Comparison of ENCODE assay signal across 5 worm cellular contexts in the genomic region with DNA sequence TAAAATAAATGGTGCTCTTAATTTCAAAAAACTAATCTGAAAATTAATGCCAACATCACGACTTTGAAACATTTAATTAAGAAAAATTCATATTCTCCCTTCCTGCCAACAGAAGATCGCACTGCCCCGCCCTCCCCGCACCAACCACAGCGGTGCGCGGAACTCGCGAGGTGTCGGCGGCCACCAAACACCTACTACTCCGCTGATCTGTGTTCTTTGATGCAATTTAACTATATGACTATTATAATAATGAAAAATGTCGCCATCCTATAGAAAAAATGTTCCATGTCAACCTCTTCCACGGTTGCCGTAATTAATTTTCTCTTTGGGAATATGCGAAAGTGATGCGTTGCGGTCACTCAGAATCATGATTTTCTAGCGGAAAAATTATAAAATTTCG.
TF ChIP-seq lines count a peak whose summit lies in the region.

No protein-coding gene starts in this region.

TF ChIP-seq in whole organism, L1 larva, 84 proteins besides CTCF, POLR2A, EP300 and RAD21:
- TF ChIP-seq nhr-47 (tag; optimal IDR thresholded peaks at IDR 0.05; lab: Kevin White, UChicago), result no peak
- TF ChIP-seq snpc-4 (tag; optimal IDR thresholded peaks at IDR 0.05; lab: Kevin White, UChicago), result peak; percentile 75
- TF ChIP-seq F16B12.6 (tag; optimal IDR thresholded peaks at IDR 0.05; lab: Kevin White, UChicago), result no peak
TF ChIP-seq in whole organism, L1 larva: peak in this region for 1.

TF ChIP-seq in whole organism, L2 larva, 48 proteins besides CTCF, POLR2A, EP300 and RAD21:
- TF ChIP-seq lin-13 (GFP tag; optimal IDR thresholded peaks at IDR 0.05; lab: Kevin White, UChicago) (no peak), nhr-23 (tag; optimal IDR thresholded peaks at IDR 0.05; lab: Kevin White, UChicago) (no peak), unc-39 (tag; optimal IDR thresholded peaks at IDR 0.05; lab: Kevin White, UChicago) (no peak), snpc-4 (tag; optimal IDR thresholded peaks at IDR 0.05; lab: Kevin White, UChicago) (peak; percentile 61), nhr-11 (tag; optimal IDR thresholded peaks at IDR 0.05; lab: Kevin White, UChicago) (no peak)

TF ChIP-seq in whole organism, L3 larva, 47 proteins besides CTCF, POLR2A, EP300 and RAD21:
- TF ChIP-seq unc-39 (tag; optimal IDR thresholded peaks at IDR 0.05; lab: Kevin White, UChicago) (no peak), ama-1 (optimal IDR thresholded peaks at IDR 0.05; lab: Kevin White, UChicago) (no peak), snpc-4 (tag; optimal IDR thresholded peaks at IDR 0.05; lab: Kevin White, UChicago) (peak; percentile 53), R02D3.7 (tag; optimal IDR thresholded peaks at IDR 0.05; lab: Kevin White, UChicago) (no peak), pqm-1 (tag; optimal IDR thresholded peaks at IDR 0.05; lab: Kevin White, UChicago) (no peak)

TF ChIP-seq in whole organism, L4 larva, 104 proteins besides CTCF, POLR2A, EP300 and RAD21:
- TF ChIP-seq snpc-4 (tag; optimal IDR thresholded peaks at IDR 0.05; lab: Kevin White, UChicago) (peak; percentile 43), nhr-11 (tag; optimal IDR thresholded peaks at IDR 0.05; lab: Kevin White, UChicago) (no peak), snpc-1.2 (GFP tag; IDR thresholded peaks at IDR 0.05; lab: Robert Waterston, UW) (peak; percentile 40; the same call in 1 of the 2 replicates)

TF ChIP-seq in whole organism, young adult, 124 proteins besides CTCF, POLR2A, EP300 and RAD21:
- TF ChIP-seq hmg-1.2 (GFP tag; IDR thresholded peaks at IDR 0.05; lab: Robert Waterston, UW) (peak; percentile 62), tbp1 (GFP tag; optimal IDR thresholded peaks at IDR 0.05; lab: Kevin White, UChicago) (peak; percentile 43), lin-40 (tag; optimal IDR thresholded peaks at IDR 0.05; lab: Kevin White, UChicago) (no peak), snpc-4 (GFP tag; optimal IDR thresholded peaks at IDR 0.05; lab: Kevin White, UChicago) (peak; percentile 94), snpc-4 (tag; optimal IDR thresholded peaks at IDR 0.05; lab: Kevin White, UChicago) (peak; percentile 63 to 96 (median 90)), C06A6.2 (GFP tag; conservative IDR thresholded peaks at IDR 0.05; lab: Robert Waterston, UW) (no peak), snpc-3.4 (tag; optimal IDR thresholded peaks at IDR 0.05; lab: Kevin White, UChicago) (peak; percentile 92), attf-6 (GFP tag; IDR thresholded peaks at IDR 0.05; lab: Robert Waterston, UW) (peak; percentile 59; the same call in 1 of the 2 replicates), snpc-1.3 (tag; optimal IDR thresholded peaks at IDR 0.05; lab: Kevin White, UChicago; ENCODE audit: insufficient read depth) (peak; percentile 78), snpc-1.1 (tag; optimal IDR thresholded peaks at IDR 0.05; lab: Kevin White, UChicago; ENCODE audit: insufficient read depth) (peak; percentile 94)
TF ChIP-seq in whole organism, young adult: peak in this region for 7.
